Fruit fly (Drosophila melanogaster) whole organism, embryonic: Measurements from ENCODE around the gene CG15927.

Source experiments
- BEAF-32 ChIP-seq: fragments of 200-800 bp; sonication (Bioruptor generic); optimal IDR thresholded peaks from 3 replicates; lab custom pipeline; 2017; ENCODE audit warnings: missing biosample characterization, missing genetic modification characterization, mild to moderate bottlenecking, moderate library complexity, missing genetic modification reagents
- CG10543 ChIP-seq: fragments of 200-800 bp; sonication (Bioruptor generic); optimal IDR thresholded peaks from 3 replicates; lab custom pipeline; 2017; ENCODE audit warnings: missing biosample characterization, mild to moderate bottlenecking, missing genetic modification characterization, moderate library complexity
- CG10959 ChIP-seq: fragments of 200-800 bp; sonication (Bioruptor generic); IDR thresholded peaks from 2 replicates; pipeline ENCODE4 v1.3.6; 2022; ENCODE audit warnings: missing biosample characterization, missing genetic modification characterization
- CG11085 ChIP-seq: fragments of 200-800 bp; sonication (Bioruptor generic); IDR thresholded peaks from 2 replicates; pipeline ENCODE4 v1.3.6; 2022; ENCODE audit warnings: missing biosample characterization, missing genetic modification characterization
- CG11504 ChIP-seq: fragments of 200-800 bp; sonication (Bioruptor generic); optimal IDR thresholded peaks from 3 replicates; lab custom pipeline; 2019; ENCODE audit warnings: missing biosample characterization, mild to moderate bottlenecking, missing genetic modification characterization, moderate library complexity
- CG12942 ChIP-seq: fragments of 200-800 bp; sonication (Bioruptor generic); optimal IDR thresholded peaks from 3 replicates; lab custom pipeline; 2016; ENCODE audit warnings: missing biosample characterization, missing genetic modification characterization
- CG1647 ChIP-seq: fragments of 200-800 bp; sonication (Bioruptor generic); optimal IDR thresholded peaks from 3 replicates; lab custom pipeline; 2016; ENCODE audit warnings: missing biosample characterization, missing genetic modification characterization
- CG16813 ChIP-seq: fragments of 200-800 bp; sonication (Bioruptor generic); IDR thresholded peaks from 3 replicates; pipeline ENCODE4 v1.3.6; 2022; ENCODE audit warnings: missing biosample characterization, missing genetic modification characterization; ENCODE audit not compliant: partially characterized antibody
- CG16815 ChIP-seq: fragments of 200-800 bp; sonication (Bioruptor generic); optimal IDR thresholded peaks from 3 replicates; lab custom pipeline; 2017; ENCODE audit warnings: missing biosample characterization, mild to moderate bottlenecking, missing genetic modification characterization
- CG17359 ChIP-seq: fragments of 200-800 bp; sonication (Bioruptor generic); optimal IDR thresholded peaks from 3 replicates; lab custom pipeline; 2018; ENCODE audit warnings: missing biosample characterization, mild to moderate bottlenecking, missing genetic modification characterization, moderate library complexity
- CG18011 ChIP-seq: fragments of 200-800 bp; sonication (Bioruptor generic); optimal IDR thresholded peaks from 2 replicates; lab custom pipeline; 2017; ENCODE audit warnings: missing biosample characterization, missing genetic modification characterization, mild to moderate bottlenecking, moderate library complexity, missing genotype
- CG18476 ChIP-seq: fragments of 200-800 bp; sonication (Bioruptor generic); optimal IDR thresholded peaks from 2 replicates; lab custom pipeline; 2016; ENCODE audit warnings: missing biosample characterization, mild to moderate bottlenecking, missing genetic modification characterization
- CG31441 ChIP-seq: fragments of 200-800 bp; sonication (Bioruptor generic); IDR thresholded peaks from 2 replicates; pipeline ENCODE4 v1.3.6; 2022; ENCODE audit warnings: missing biosample characterization, missing genetic modification characterization
- CG33213 ChIP-seq: fragments of 200-800 bp; sonication (Bioruptor generic); optimal IDR thresholded peaks from 3 replicates; lab custom pipeline; 2016; ENCODE audit warnings: missing biosample characterization, missing genetic modification characterization
- CG4328 ChIP-seq: fragments of 200-800 bp; sonication (Bioruptor generic); optimal IDR thresholded peaks from 3 replicates; lab custom pipeline; 2017; ENCODE audit warnings: missing biosample characterization, missing genetic modification reagents, missing genetic modification characterization
- CG6854 ChIP-seq: fragments of 200-800 bp; sonication (Bioruptor generic); optimal IDR thresholded peaks from 3 replicates; lab custom pipeline; 2017; ENCODE audit warnings: missing biosample characterization, mild to moderate bottlenecking, missing genetic modification characterization
- CG7839 ChIP-seq: fragments of 200-800 bp; sonication (Bioruptor generic); optimal IDR thresholded peaks from 3 replicates; lab custom pipeline; 2018; ENCODE audit warnings: missing biosample characterization, mild to moderate bottlenecking, missing genetic modification characterization, moderate library complexity
- CG8478 ChIP-seq: fragments of >200 bp; optimal IDR thresholded peaks from 2 replicates; lab custom pipeline; 2018
- CG8765 ChIP-seq: fragments of 200-800 bp; sonication (Bioruptor generic); IDR thresholded peaks from 2 replicates; pipeline ENCODE4 v1.3.6; 2022; ENCODE audit warnings: missing biosample characterization, missing genetic modification characterization
- Dip2 ChIP-seq: fragments of 200-800 bp; sonication (Bioruptor generic); IDR thresholded peaks from 2 replicates; pipeline ENCODE4 v1.3.6; 2022; ENCODE audit warnings: missing biosample characterization, missing genetic modification characterization
- E2f1 ChIP-seq: fragments of 200-800 bp; sonication (Bioruptor generic); IDR thresholded peaks from 2 replicates; pipeline ENCODE4 v1.3.6; 2022; ENCODE audit warnings: missing biosample characterization, missing genetic modification characterization
- Lhr ChIP-seq: fragments of 200-800 bp; sonication (Bioruptor generic); optimal IDR thresholded peaks from 3 replicates; lab custom pipeline; 2017; ENCODE audit warnings: mild to moderate bottlenecking, missing biosample characterization, missing genetic modification reagents, missing genetic modification characterization
- Lim3 ChIP-seq: fragments of 200-800 bp; sonication (Bioruptor generic); IDR thresholded peaks from 2 replicates; pipeline ENCODE4 v1.3.6; 2022; ENCODE audit warnings: missing biosample characterization, missing genetic modification characterization
- Lpt ChIP-seq: fragments of >200 bp; optimal IDR thresholded peaks from 2 replicates; lab custom pipeline; 2018; ENCODE audit warnings: missing biosample characterization, missing genetic modification characterization
- Med ChIP-seq: fragments of 200-800 bp; sonication (Bioruptor generic); peaks from one replicate; lab custom pipeline; 2016; ENCODE audit warnings: missing biosample characterization, missing genetic modification characterization, mild to moderate bottlenecking, inconsistent platforms, moderate library complexity
- Nf-YC ChIP-seq: fragments of 200-800 bp; optimal IDR thresholded peaks from 3 replicates; lab custom pipeline; 2019; ENCODE audit warnings: missing biosample characterization, mild to moderate bottlenecking, missing genetic modification characterization, moderate library complexity
- Optix ChIP-seq: fragments of 200-800 bp; sonication (Bioruptor generic); IDR thresholded peaks from 3 replicates; pipeline ENCODE4 v1.3.6; 2022; ENCODE audit warnings: missing biosample characterization, missing genetic modification characterization
- Sox100B ChIP-seq: fragments of 200-800 bp; sonication (Bioruptor generic); optimal IDR thresholded peaks from 3 replicates; lab custom pipeline; 2018; ENCODE audit warnings: missing biosample characterization, mild to moderate bottlenecking, missing genetic modification characterization
- Sox102F ChIP-seq: fragments of 200-800 bp; sonication (Bioruptor generic); optimal IDR thresholded peaks from 2 replicates; lab custom pipeline; 2018; ENCODE audit warnings: missing biosample characterization, mild to moderate bottlenecking, missing genetic modification characterization, moderate library complexity
- Spps ChIP-seq: fragments of 200-800 bp; sonication (Bioruptor generic); optimal IDR thresholded peaks from 2 replicates; lab custom pipeline; 2018; ENCODE audit warnings: missing biosample characterization, mild to moderate bottlenecking, missing genetic modification characterization
- TFAM ChIP-seq: fragments of 200-800 bp; sonication (Bioruptor generic); optimal IDR thresholded peaks from 2 replicates; lab custom pipeline; 2017; ENCODE audit warnings: missing biosample characterization, missing genetic modification characterization, inconsistent platforms
- Vsx1 ChIP-seq: fragments of 200-800 bp; sonication (Bioruptor generic); optimal IDR thresholded peaks from 2 replicates; lab custom pipeline; 2017; ENCODE audit warnings: missing biosample characterization, mild to moderate bottlenecking, missing genetic modification characterization, missing genetic modification reagents
- Xbp1 ChIP-seq: fragments of 200-800 bp; sonication (Bioruptor generic); optimal IDR thresholded peaks from 3 replicates; lab custom pipeline; 2016; ENCODE audit warnings: missing biosample characterization, mild to moderate bottlenecking, missing genetic modification characterization
- ap ChIP-seq: fragments of 200-800 bp; sonication (Bioruptor generic); IDR thresholded peaks from 2 replicates; pipeline ENCODE4 v1.3.6; 2022; ENCODE audit warnings: missing biosample characterization, missing genetic modification characterization
- bsh ChIP-seq, 2 experiments: fragments of 200-800 bp; sonication (Bioruptor generic); optimal IDR thresholded peaks; 2 replicates each; lab custom pipeline; 2017 to 2018; ENCODE audit warnings: mild to moderate bottlenecking in 2 of 2, missing biosample characterization in 2 of 2, missing genetic modification characterization in 2 of 2, moderate library complexity in 1 of 2
- crc ChIP-seq: fragments of 200-800 bp; sonication (Bioruptor generic); optimal IDR thresholded peaks from 2 replicates; lab custom pipeline; 2016; ENCODE audit warnings: missing biosample characterization, missing genetic modification characterization
- croc ChIP-seq: fragments of 200-800 bp; sonication (Bioruptor generic); conservative IDR thresholded peaks from 3 replicates; pipeline ENCODE4 v1.3.6; 2022; ENCODE audit warnings: missing biosample characterization, missing genetic modification characterization
- cwo ChIP-seq: fragments of 200-800 bp; sonication (Bioruptor generic); optimal IDR thresholded peaks from 3 replicates; lab custom pipeline; 2017; ENCODE audit warnings: missing biosample characterization, missing genetic modification characterization, mild to moderate bottlenecking, moderate library complexity, missing genetic modification reagents
- dmrt99B ChIP-seq: fragments of 200-800 bp; sonication (Bioruptor generic); optimal IDR thresholded peaks from 2 replicates; lab custom pipeline; 2018; ENCODE audit warnings: missing biosample characterization, mild to moderate bottlenecking, missing genetic modification characterization, moderate library complexity
- dpn ChIP-seq, 2 experiments: fragments of 200-800 bp; sonication (Bioruptor generic); optimal IDR thresholded peaks; 3 replicates each; lab custom pipeline; 2016; ENCODE audit warnings: missing biosample characterization in 2 of 2, missing genetic modification characterization in 2 of 2
- eyg ChIP-seq: fragments of 200-800 bp; sonication (Bioruptor generic); optimal IDR thresholded peaks from 3 replicates; lab custom pipeline; 2016; ENCODE audit warnings: missing biosample characterization, missing genetic modification characterization
- gcm ChIP-seq: fragments of 200-800 bp; sonication (Bioruptor generic); optimal IDR thresholded peaks from 2 replicates; lab custom pipeline; 2019; ENCODE audit warnings: missing biosample characterization, mild to moderate bottlenecking, missing genetic modification characterization, moderate library complexity
- lov ChIP-seq, 2 experiments: fragments of 200-800 bp in 1 of 2; fragments of >200 bp in 1 of 2; sonication (Bioruptor generic) in 1 of 2; IDR thresholded peaks in 1 of 2; optimal IDR thresholded peaks in 1 of 2; 2 replicates in 1 of 2; 3 replicates in 1 of 2; pipeline versions ENCODE4 v1.3.6 to Lab custom; 2017 to 2022; ENCODE audit warnings: missing biosample characterization in 1 of 2, missing genetic modification characterization in 1 of 2
- luna ChIP-seq: fragments of 200-800 bp; sonication (Bioruptor generic); optimal IDR thresholded peaks from 2 replicates; lab custom pipeline; 2016; ENCODE audit warnings: missing biosample characterization, missing genetic modification characterization
- odd ChIP-seq: fragments of 200-800 bp; sonication (Bioruptor generic); optimal IDR thresholded peaks from 2 replicates; lab custom pipeline; 2017; ENCODE audit warnings: missing biosample characterization, mild to moderate bottlenecking, missing genetic modification characterization
- peb ChIP-seq: fragments of 200-800 bp; sonication (Bioruptor generic); IDR thresholded peaks from 2 replicates; pipeline ENCODE4 v1.3.6; 2022; ENCODE audit warnings: missing biosample characterization, missing genetic modification characterization
- psq ChIP-seq: fragments of 200-800 bp; sonication (Bioruptor generic); optimal IDR thresholded peaks from 2 replicates; lab custom pipeline; 2017; ENCODE audit warnings: missing biosample characterization, missing genetic modification characterization
- sim ChIP-seq: fragments of 200-800 bp; sonication (Bioruptor generic); IDR thresholded peaks from 2 replicates; pipeline ENCODE4 v1.3.6; 2022; ENCODE audit warnings: missing biosample characterization, missing genetic modification characterization
- tgo ChIP-seq: fragments of 200-800 bp; sonication (Bioruptor generic); IDR thresholded peaks from 3 replicates; pipeline ENCODE4 v1.3.6; 2022; ENCODE audit warnings: missing biosample characterization, missing genetic modification characterization
- toy ChIP-seq: fragments of 200-800 bp; sonication (Bioruptor generic); IDR thresholded peaks from 2 replicates; pipeline ENCODE4 v1.3.6; 2022; ENCODE audit warnings: missing biosample characterization, missing genetic modification characterization

CG15927 gene

dm6 chrX:12472244-12472736, 17.8 kb downstream of the CG15927 start (continued):
- peak; percentile 82 for TF ChIP-seq CG10959
- peak; percentile 92 for TF ChIP-seq CG6854 (GFP tag; lab: Kevin White, UChicago)
- peak; percentile 91 for TF ChIP-seq CG4328 (GFP tag; lab: Kevin White, UChicago)
- peak; percentile 87 for TF ChIP-seq Vsx1
- TF ChIP-seq CG12942 (GFP tag; lab: Kevin White, UChicago) = peak; percentile 89
- peak; percentile 92 for TF ChIP-seq Xbp1
- no peak for TF ChIP-seq crc (GFP tag; lab: Kevin White, UChicago)
- peak; percentile 96 for TF ChIP-seq CG11504 (tag; lab: Kevin White, UChicago)
- peak; percentile 95 for TF ChIP-seq Sox102F (GFP tag; lab: Kevin White, UChicago)
- TF ChIP-seq CG8765 (GFP tag; lab: Robert Waterston, UW) = peak; percentile 58; the same call in 1 of the 2 replicates
- peak; percentile 96 for TF ChIP-seq CG17359 (tag; lab: Kevin White, UChicago)
- TF ChIP-seq CG33213 = no peak
- TF ChIP-seq toy (GFP tag; lab: Robert Waterston, UW) = peak; percentile 89
- peak; percentile 89 for TF ChIP-seq CG11085 (GFP tag; lab: Robert Waterston, UW)
- no peak for TF ChIP-seq eyg (GFP tag; lab: Kevin White, UChicago)
- peak; percentile 88 for TF ChIP-seq odd (GFP tag; lab: Kevin White, UChicago)
- TF ChIP-seq CG10543 = peak; percentile 95
- TF ChIP-seq CG16813 (GFP tag; lab: Robert Waterston, UW) = no peak
- TF ChIP-seq Sox100B = peak; percentile 95
- peak; percentile 85 for TF ChIP-seq CG18476 (GFP tag; lab: Kevin White, UChicago)
- peak; percentile 60 for TF ChIP-seq Lhr (GFP tag; lab: Kevin White, UChicago)
- TF ChIP-seq tgo = peak; percentile 96
- TF ChIP-seq TFAM (GFP tag; lab: Kevin White, UChicago) = peak; percentile 53
- TF ChIP-seq dmrt99B = peak; percentile 97
- peak; percentile 94 for TF ChIP-seq E2f1
- peak; percentile 76 for TF ChIP-seq CG18011 (GFP tag; lab: Kevin White, UChicago)
- TF ChIP-seq sim (GFP tag; lab: Robert Waterston, UW) = peak; percentile 78
- TF ChIP-seq Spps (tag; lab: Kevin White, UChicago) = peak; percentile 73
- TF ChIP-seq lov (optimal IDR thresholded peaks at IDR 0.05; lab: Kevin White, UChicago) = no peak
- peak; percentile 72; the same call in 2 of the 3 replicates for TF ChIP-seq lov (GFP tag; IDR thresholded peaks at IDR 0.05; lab: Robert Waterston, UW)
- TF ChIP-seq CG8478 = no peak
- peak; percentile 76; the same call in 2 of the 3 replicates for TF ChIP-seq Optix (GFP tag; lab: Robert Waterston, UW)
- TF ChIP-seq Dip2 = peak; percentile 60
- TF ChIP-seq Lpt (GFP tag; lab: Kevin White, UChicago) = no peak
- TF ChIP-seq croc (GFP tag; lab: Robert Waterston, UW) = peak; percentile 89
- TF ChIP-seq gcm (GFP tag; lab: Kevin White, UChicago) = peak; percentile 90
- TF ChIP-seq luna (GFP tag; lab: Kevin White, UChicago) = peak; percentile 23
- TF ChIP-seq Med = peak; percentile 93
- peak; percentile 83 for TF ChIP-seq peb (GFP tag; lab: Robert Waterston, UW)
- peak; percentile 67 for TF ChIP-seq CG1647 (GFP tag; lab: Kevin White, UChicago)
- TF ChIP-seq Lim3 (GFP tag; lab: Robert Waterston, UW) = peak; percentile 76; the same call in 1 of the 2 replicates
- TF ChIP-seq bsh (GFP tag; optimal IDR thresholded peaks at IDR 0.05; lab: Kevin White, UChicago) = peak; percentile 75 to 93
- peak; percentile 60 for TF ChIP-seq psq (GFP tag; lab: Kevin White, UChicago)
- peak; percentile 81 for TF ChIP-seq CG16815 (GFP tag; lab: Kevin White, UChicago)
- peak; percentile 87 for TF ChIP-seq Nf-YC
- peak; percentile 80 to 91 for TF ChIP-seq dpn (GFP tag; optimal IDR thresholded peaks at IDR 0.05; lab: Kevin White, UChicago)
- peak; percentile 98 for TF ChIP-seq CG7839 (tag; lab: Kevin White, UChicago)
- no peak for TF ChIP-seq BEAF-32
- TF ChIP-seq ap (GFP tag; lab: Robert Waterston, UW) = peak; percentile 88
- TF ChIP-seq CG31441 (GFP tag; lab: Robert Waterston, UW) = peak; percentile 94
- peak; percentile 92 for TF ChIP-seq cwo (GFP tag; lab: Kevin White, UChicago)
